Fruit fly (Drosophila melanogaster): ENCODE measurements around the gene Argk2.
A peak's percentile ranks its signal among the peaks of the same experiment; 100 is the strongest.

Gene Argk2

DNA sequence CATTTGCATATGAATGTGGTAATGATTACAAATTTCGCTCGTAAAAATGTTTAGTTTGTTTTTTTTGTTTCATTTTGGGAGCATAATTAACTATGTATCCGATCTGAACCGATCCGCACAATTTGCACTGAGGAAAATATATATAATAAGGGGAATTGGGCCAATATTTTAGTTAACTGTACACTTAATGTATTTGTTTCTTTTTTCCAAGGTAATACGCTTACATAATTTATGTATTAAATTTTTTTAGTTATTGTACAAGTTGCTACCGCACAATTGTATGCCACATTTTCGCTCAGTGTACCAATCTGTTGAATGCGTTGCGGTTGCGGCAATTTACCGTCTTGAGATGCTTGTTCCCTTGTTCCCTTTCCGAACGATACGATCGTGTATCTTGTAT is 21.6 kb upstream of the Argk2 start (continued):
- TF ChIP-seq caup (GFP tag; optimal IDR thresholded peaks at IDR 0.05; ENCODE audit: severe bottlenecking), result peak; percentile 74
- TF ChIP-seq hth (optimal IDR thresholded peaks at IDR 0.05), result no peak
- TF ChIP-seq Sin3A (optimal IDR thresholded peaks at IDR 0.05), result no peak
- peak; percentile 74 for TF ChIP-seq jing (GFP tag; optimal IDR thresholded peaks at IDR 0.05)
- TF ChIP-seq Jarid2 (GFP tag; optimal IDR thresholded peaks at IDR 0.05), result peak; percentile 49
- TF ChIP-seq Xbp1 (GFP tag; optimal IDR thresholded peaks at IDR 0.05), result peak; percentile 82
- TF ChIP-seq CG3281 (GFP tag; optimal IDR thresholded peaks at IDR 0.05), result peak; percentile 73
- peak; percentile 66; the same call in 1 of the 2 replicates for TF ChIP-seq aop (GFP tag; IDR thresholded peaks at IDR 0.05)
- TF ChIP-seq MESR4 (GFP tag; optimal IDR thresholded peaks at IDR 0.05), result no peak
- peak; percentile 77 for TF ChIP-seq Atf-2 (GFP tag; optimal IDR thresholded peaks at IDR 0.05)
- peak; percentile 82 for TF ChIP-seq NFAT (GFP tag; IDR thresholded peaks at IDR 0.05)
- peak; percentile 44 for TF ChIP-seq shn (GFP tag; optimal IDR thresholded peaks at IDR 0.05)
- TF ChIP-seq CG4424 (GFP tag; optimal IDR thresholded peaks at IDR 0.05), result peak; percentile 86
- TF ChIP-seq al (GFP tag; IDR thresholded peaks at IDR 0.05), result peak; percentile 87
- TF ChIP-seq CG43689 (GFP tag; IDR thresholded peaks at IDR 0.05), result peak; percentile 86
- peak; percentile 91 for TF ChIP-seq row (GFP tag; IDR thresholded peaks at IDR 0.05)
- TF ChIP-seq tap (tag; optimal IDR thresholded peaks at IDR 0.05), result peak; percentile 81
- TF ChIP-seq ro (GFP tag; IDR thresholded peaks at IDR 0.05), result peak; percentile 76
- TF ChIP-seq CG10462 (GFP tag; optimal IDR thresholded peaks at IDR 0.05), result peak; percentile 66
- peak; percentile 66 for TF ChIP-seq CG7786 (GFP tag; optimal IDR thresholded peaks at IDR 0.05)
- TF ChIP-seq trem (tag; optimal IDR thresholded peaks at IDR 0.05), result peak; percentile 71
- TF ChIP-seq Dek (tag; optimal IDR thresholded peaks at IDR 0.05), result peak; percentile 75
- TF ChIP-seq CG8281 (tag; optimal IDR thresholded peaks at IDR 0.05), result peak; percentile 67
- TF ChIP-seq Dip3 (GFP tag; optimal IDR thresholded peaks at IDR 0.05), result peak; percentile 69
- TF ChIP-seq CG13123 (GFP tag; optimal IDR thresholded peaks at IDR 0.05), result peak; percentile 74
- peak; percentile 65 for TF ChIP-seq Mes4 (GFP tag; optimal IDR thresholded peaks at IDR 0.05)
- TF ChIP-seq tup (GFP tag; optimal IDR thresholded peaks at IDR 0.05), result peak; percentile 60
- TF ChIP-seq CG15073 (GFP tag; optimal IDR thresholded peaks at IDR 0.05), result no peak
- no peak for TF ChIP-seq unc-4 (GFP tag; IDR thresholded peaks at IDR 0.05; ENCODE audit: partially characterized antibody)
- TF ChIP-seq sisA (GFP tag; IDR thresholded peaks at IDR 0.05), result peak; percentile 89
- peak; percentile 37 for TF ChIP-seq ab (GFP tag; optimal IDR thresholded peaks at IDR 0.05)
- TF ChIP-seq trh (GFP tag; optimal IDR thresholded peaks at IDR 0.05), result peak; percentile 69
- no peak for TF ChIP-seq CG10543 (GFP tag; optimal IDR thresholded peaks at IDR 0.05)
- no peak for TF ChIP-seq CG42726 (GFP tag; IDR thresholded peaks at IDR 0.05; ENCODE audit: partially characterized antibody)
- TF ChIP-seq NC2β (GFP tag; optimal IDR thresholded peaks at IDR 0.05), result peak; percentile 65
- peak; percentile 62 for TF ChIP-seq cato (GFP tag; optimal IDR thresholded peaks at IDR 0.05; ENCODE audit: borderline replicate concordance)
- TF ChIP-seq CG32767 (GFP tag; IDR thresholded peaks at IDR 0.05), result peak; percentile 91
- TF ChIP-seq CG15011 (GFP tag; optimal IDR thresholded peaks at IDR 0.05), result peak; percentile 61
- TF ChIP-seq CG17186 (GFP tag; optimal IDR thresholded peaks at IDR 0.05), result no peak
- peak; percentile 92 for TF ChIP-seq CG17328 (GFP tag; IDR thresholded peaks at IDR 0.05)
- peak; percentile 60 for TF ChIP-seq btn (GFP tag; optimal IDR thresholded peaks at IDR 0.05)
- peak; percentile 43 for TF ChIP-seq CG3163 (GFP tag; optimal IDR thresholded peaks at IDR 0.05)
- peak; percentile 94 for TF ChIP-seq zfh1 (GFP tag; IDR thresholded peaks at IDR 0.05)
- TF ChIP-seq sr (GFP tag; IDR thresholded peaks at IDR 0.05), result peak; percentile 65; the same call in 2 of the 3 replicates
- peak; percentile 43 for TF ChIP-seq Bdp1 (GFP tag; optimal IDR thresholded peaks at IDR 0.05)
- peak; percentile 89 for TF ChIP-seq Sox102F (GFP tag; optimal IDR thresholded peaks at IDR 0.05)
- TF ChIP-seq CG2678 (tag; optimal IDR thresholded peaks at IDR 0.05), result peak; percentile 91
- no peak for TF ChIP-seq yki (optimal IDR thresholded peaks at IDR 0.05)
- TF ChIP-seq CG6272 (GFP tag; IDR thresholded peaks at IDR 0.05), result peak; percentile 83
- TF ChIP-seq Hey (tag; optimal IDR thresholded peaks at IDR 0.05), result no peak
- peak; percentile 83 for TF ChIP-seq lab (GFP tag; optimal IDR thresholded peaks at IDR 0.05)
- TF ChIP-seq CG6813 (GFP tag; optimal IDR thresholded peaks at IDR 0.05), result peak; percentile 74
